Worm (Caenorhabditis elegans): ENCODE results near the gene F40F8.1.

DNA sequence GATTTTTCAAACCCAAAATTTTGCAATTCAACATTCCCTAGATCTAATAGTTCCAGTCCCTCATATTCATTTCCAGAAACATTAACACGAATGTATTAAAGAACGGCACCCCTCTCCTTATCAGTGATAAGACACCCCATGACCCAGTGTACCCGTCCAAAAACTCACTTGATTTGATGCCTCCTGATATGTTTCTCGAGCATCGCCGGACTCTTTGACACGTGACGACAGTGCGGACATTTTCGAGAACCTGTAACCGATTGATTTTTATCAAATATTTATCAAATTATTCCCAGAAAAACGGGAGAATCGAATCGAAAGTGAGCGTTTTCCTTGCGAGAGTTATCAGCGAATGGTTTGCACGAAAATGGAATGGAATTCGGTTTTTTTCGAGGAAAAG lies 23.5 kb downstream of the F40F8.1 start:
- TF ChIP-seq W03F9.2 (tag; optimal IDR thresholded peaks at IDR 0.05) (no peak), him-1 (tag; optimal IDR thresholded peaks at IDR 0.05) (no peak), dao-5 (tag; optimal IDR thresholded peaks at IDR 0.05) (no peak)

Data from whole organism, L4/young adult.